Worm (Caenorhabditis elegans) whole organism, mixed stage, embryonic: ENCODE measurements around the gene M88.3.

Experiments
- M03D4.4 ChIP-seq: sonication (generic microtip); optimal IDR thresholded peaks from 2 replicates; lab custom pipeline; 2017; ENCODE audit warnings: mild to moderate bottlenecking, missing genetic modification characterization, missing compliant biosample characterization
- bed-3 ChIP-seq: fragments of 200-800 bp; sonication (Bioruptor generic); optimal IDR thresholded peaks from 3 replicates; lab custom pipeline; 2018; ENCODE audit warnings: mild to moderate bottlenecking, missing genetic modification characterization, moderate library complexity, missing compliant biosample characterization
- blmp-1 ChIP-seq: fragments of 150-350 bp; optimal IDR thresholded peaks from 2 replicates; lab custom pipeline; 2014; ENCODE audit warnings: missing biosample characterization, missing genetic modification characterization
- ceh-39 ChIP-seq: fragments of 150-350 bp; optimal IDR thresholded peaks from 2 replicates; lab custom pipeline; 2014; ENCODE audit warnings: missing biosample characterization, missing genetic modification characterization
- ceh-43 ChIP-seq: fragments of 200-800 bp; sonication (Bioruptor generic); optimal IDR thresholded peaks from 2 replicates; lab custom pipeline; 2018; ENCODE audit warnings: mild to moderate bottlenecking, missing genetic modification characterization, moderate library complexity, missing compliant biosample characterization
- ceh-83 ChIP-seq: fragments of 200-800 bp; sonication (Bioruptor generic); optimal IDR thresholded peaks from 2 replicates; lab custom pipeline; 2018; ENCODE audit warnings: mild to moderate bottlenecking, missing genetic modification characterization, missing compliant biosample characterization
- ces-1 ChIP-seq: fragments of 150-350 bp; optimal IDR thresholded peaks from 2 replicates; lab custom pipeline; 2014; ENCODE audit warnings: missing biosample characterization, missing genetic modification reagents, missing genetic modification characterization
- cnd-1 ChIP-seq: fragments of 200-800 bp; sonication (Bioruptor generic); optimal IDR thresholded peaks from 2 replicates; lab custom pipeline; 2018; ENCODE audit warnings: mild to moderate bottlenecking, missing genetic modification characterization, missing compliant biosample characterization
- drap-1 ChIP-seq: fragments of 200-800 bp; sonication (Bioruptor generic); optimal IDR thresholded peaks from 3 replicates; lab custom pipeline; 2018; ENCODE audit warnings: mild to moderate bottlenecking, missing genetic modification characterization, missing compliant biosample characterization
- elt-1 ChIP-seq: sonication (generic microtip); optimal IDR thresholded peaks from 2 replicates; lab custom pipeline; 2017; ENCODE audit warnings: missing genetic modification characterization, mild to moderate bottlenecking, missing compliant biosample characterization, antibody characterized with exemption, moderate library complexity, borderline replicate concordance; ENCODE audit not compliant: insufficient read depth
- elt-3 ChIP-seq: fragments of 150-350 bp; optimal IDR thresholded peaks from 2 replicates; lab custom pipeline; 2014; ENCODE audit warnings: missing biosample characterization, missing genetic modification characterization
- flh-1 ChIP-seq: fragments of 200-800 bp; sonication (Bioruptor generic); optimal IDR thresholded peaks from 2 replicates; lab custom pipeline; 2018; ENCODE audit warnings: mild to moderate bottlenecking, missing genetic modification characterization, moderate library complexity, missing compliant biosample characterization
- ham-2 ChIP-seq: fragments of 200-800 bp; sonication (Bioruptor generic); optimal IDR thresholded peaks from 2 replicates; lab custom pipeline; 2018; ENCODE audit warnings: mild to moderate bottlenecking, missing genetic modification characterization, missing compliant biosample characterization
- hlh-1 ChIP-seq: fragments of 150-350 bp; optimal IDR thresholded peaks from 2 replicates; lab custom pipeline; 2014; ENCODE audit warnings: missing biosample characterization, missing genetic modification reagents, missing genetic modification characterization
- lin-13 ChIP-seq: fragments of 150-350 bp; optimal IDR thresholded peaks from 2 replicates; lab custom pipeline; 2014; ENCODE audit warnings: missing biosample characterization, missing genetic modification characterization
- lin-32 ChIP-seq: fragments of 200-800 bp; sonication (Bioruptor generic); optimal IDR thresholded peaks from 2 replicates; lab custom pipeline; 2018; ENCODE audit warnings: mild to moderate bottlenecking, missing genetic modification characterization, missing compliant biosample characterization
- lsy-2 ChIP-seq: fragments of 150-350 bp; optimal IDR thresholded peaks from 2 replicates; lab custom pipeline; 2014; ENCODE audit warnings: missing biosample characterization, missing genetic modification characterization
- mab-5 ChIP-seq: fragments of 150-350 bp; optimal IDR thresholded peaks from 2 replicates; lab custom pipeline; 2014; ENCODE audit warnings: missing biosample characterization, missing genetic modification characterization
- mep-1 ChIP-seq: fragments of 150-350 bp; optimal IDR thresholded peaks from 2 replicates; lab custom pipeline; 2017; ENCODE audit warnings: missing biosample characterization, missing genetic modification reagents, missing genetic modification characterization, inconsistent platforms
- mls-2 ChIP-seq: sonication (generic microtip); optimal IDR thresholded peaks from 2 replicates; lab custom pipeline; 2016; ENCODE audit warnings: mild to moderate bottlenecking, missing genetic modification characterization, moderate library complexity, missing compliant biosample characterization
- nhr-12 ChIP-seq: fragments of 150-350 bp; optimal IDR thresholded peaks from 2 replicates; lab custom pipeline; 2014; ENCODE audit warnings: missing biosample characterization, missing genetic modification characterization
- nhr-2 ChIP-seq: fragments of 150-350 bp; optimal IDR thresholded peaks from 2 replicates; lab custom pipeline; 2014; ENCODE audit warnings: missing biosample characterization, missing genetic modification characterization
- nhr-237 ChIP-seq: fragments of 150-350 bp; optimal IDR thresholded peaks from 2 replicates; lab custom pipeline; 2014; ENCODE audit warnings: missing biosample characterization, missing genetic modification characterization
- nhr-28 ChIP-seq: fragments of 150-350 bp; optimal IDR thresholded peaks from 2 replicates; lab custom pipeline; 2014; ENCODE audit warnings: missing biosample characterization, missing genetic modification characterization
- nhr-76 ChIP-seq: sonication (generic microtip); optimal IDR thresholded peaks from 2 replicates; lab custom pipeline; 2017; ENCODE audit warnings: missing biosample characterization, missing genetic modification characterization
- pha-4 ChIP-seq: fragments of 150-350 bp; optimal IDR thresholded peaks from 2 replicates; lab custom pipeline; 2018; ENCODE audit warnings: missing biosample characterization, missing genetic modification reagents, missing genetic modification characterization
- sem-2 ChIP-seq: fragments of 200-800 bp; sonication (Bioruptor generic); optimal IDR thresholded peaks from 2 replicates; lab custom pipeline; 2018; ENCODE audit warnings: mild to moderate bottlenecking, missing genetic modification characterization, missing compliant biosample characterization
- snpc-4 ChIP-seq: fragments of 150-350 bp; optimal IDR thresholded peaks from 2 replicates; lab custom pipeline; 2014; ENCODE audit warnings: missing biosample characterization, missing genetic modification characterization
- sptf-1 ChIP-seq: sonication (generic microtip); optimal IDR thresholded peaks from 2 replicates; lab custom pipeline; 2017; ENCODE audit warnings: mild to moderate bottlenecking, missing genetic modification characterization, moderate library complexity, missing compliant biosample characterization
- tbx-8 ChIP-seq: fragments of 200-800 bp; sonication (Bioruptor generic); optimal IDR thresholded peaks from 2 replicates; lab custom pipeline; 2018; ENCODE audit warnings: mild to moderate bottlenecking, missing genetic modification characterization, moderate library complexity, missing compliant biosample characterization
- unc-120 ChIP-seq: sonication (generic microtip); optimal IDR thresholded peaks from 2 replicates; lab custom pipeline; 2017; ENCODE audit warnings: missing genetic modification characterization, missing compliant biosample characterization; ENCODE audit not compliant: poor library complexity, severe bottlenecking
- unc-39 ChIP-seq: fragments of 150-350 bp; optimal IDR thresholded peaks from 2 replicates; lab custom pipeline; 2014; ENCODE audit warnings: missing biosample characterization, missing genetic modification characterization
- unc-62 ChIP-seq: fragments of 150-350 bp; optimal IDR thresholded peaks from 2 replicates; lab custom pipeline; 2014; ENCODE audit warnings: missing biosample characterization, missing genetic modification reagents, missing genetic modification characterization
- zip-8 ChIP-seq: fragments of 150-350 bp; optimal IDR thresholded peaks from 2 replicates; lab custom pipeline; 2014; ENCODE audit warnings: missing biosample characterization, missing genetic modification characterization
- ztf-11 ChIP-seq: fragments of 150-350 bp; optimal IDR thresholded peaks from 2 replicates; lab custom pipeline; 2014; ENCODE audit warnings: missing biosample characterization, missing genetic modification characterization

Gene M88.3

ce11 chrIII:4584068-4584566, 39.3 kb upstream of the M88.3 start, which contains the start of gene F35G12.5:
F35G12.5 (plus strand) TSS chrIII:4584118.
- no peak for TF ChIP-seq lin-32
- no peak for TF ChIP-seq M03D4.4 (tag; lab: Kevin White, UChicago)
- no peak for TF ChIP-seq lin-13
- no peak for TF ChIP-seq unc-39
- no peak for TF ChIP-seq nhr-28 (tag; lab: Kevin White, UChicago)
- no peak for TF ChIP-seq ces-1 (GFP tag; lab: Kevin White, UChicago)
- no peak for TF ChIP-seq sptf-1 (tag; lab: Kevin White, UChicago)
- no peak for TF ChIP-seq lsy-2 (tag; lab: Kevin White, UChicago)
- no peak for TF ChIP-seq ceh-83
- TF ChIP-seq zip-8 (tag; lab: Kevin White, UChicago): no peak
- no peak for TF ChIP-seq unc-62 (GFP tag; lab: Kevin White, UChicago)
- no peak for TF ChIP-seq hlh-1 (tag; lab: Kevin White, UChicago)
- TF ChIP-seq tbx-8 (GFP tag; lab: Kevin White, UChicago): no peak
- TF ChIP-seq, all 35 proteins: peak for 0

ce11 chrIII:4581495-4581894, 36.6 kb upstream of the M88.3 start, which contains the start of gene F35G12.12:
F35G12.12 (plus strand) TSS chrIII:4581795.
- TF ChIP-seq sptf-1 (tag; lab: Kevin White, UChicago) (no peak), unc-62 (GFP tag; lab: Kevin White, UChicago) (no peak), ceh-39 (tag; lab: Kevin White, UChicago) (no peak), unc-120 (tag; lab: Kevin White, UChicago) (no peak), mls-2 (tag; lab: Kevin White, UChicago) (no peak)
- TF ChIP-seq, all 35 proteins: peak for 0

ce11 chrIII:4578385-4578903, 33.6 kb upstream of the M88.3 start, which contains the start of the genes sel-5 and wdr-48:
sel-5 (minus strand) TSS chrIII:4578437.
wdr-48 (plus strand) TSS chrIII:4578853.
- peak; percentile 39 for TF ChIP-seq mep-1 (tag; lab: Kevin White, UChicago)
- TF ChIP-seq drap-1 (GFP tag; lab: Kevin White, UChicago): no peak
- peak; percentile 74 for TF ChIP-seq lsy-2 (tag; lab: Kevin White, UChicago)
- peak; percentile 32 for TF ChIP-seq ces-1 (GFP tag; lab: Kevin White, UChicago)
- TF ChIP-seq lin-13: peak; percentile 33
- no peak for TF ChIP-seq lin-32
- TF ChIP-seq bed-3 (GFP tag; lab: Kevin White, UChicago): no peak
- peak; percentile 34 for TF ChIP-seq unc-120 (tag; lab: Kevin White, UChicago)
- TF ChIP-seq, all 35 proteins: peak for 5

- TF ChIP-seq zip-8 (tag; lab: Kevin White, UChicago): peak; percentile 24
- TF ChIP-seq mep-1 (tag; lab: Kevin White, UChicago): peak; percentile 93
- peak; percentile 70 for TF ChIP-seq pha-4
- peak; percentile 66 for TF ChIP-seq elt-3
- peak; percentile 56 for TF ChIP-seq ces-1 (GFP tag; lab: Kevin White, UChicago)
- peak; percentile 94 for TF ChIP-seq hlh-1 (tag; lab: Kevin White, UChicago)
- peak; percentile 91 for TF ChIP-seq ceh-83
- peak; percentile 97 for TF ChIP-seq M03D4.4 (tag; lab: Kevin White, UChicago)
- peak; percentile 31 for TF ChIP-seq ceh-39 (tag; lab: Kevin White, UChicago)
- TF ChIP-seq ceh-43 (GFP tag; lab: Kevin White, UChicago): peak; percentile 95
- TF ChIP-seq drap-1 (GFP tag; lab: Kevin White, UChicago): peak; percentile 96
- peak; percentile 95 for TF ChIP-seq cnd-1 (tag; lab: Kevin White, UChicago)
- TF ChIP-seq lin-32: peak; percentile 85
- TF ChIP-seq nhr-76 (tag; lab: Kevin White, UChicago): peak; percentile 96
- TF ChIP-seq unc-62 (GFP tag; lab: Kevin White, UChicago): peak; percentile 64
- peak; percentile 97 for TF ChIP-seq ztf-11
- TF ChIP-seq lsy-2 (tag; lab: Kevin White, UChicago): peak; percentile 79
- peak; percentile 35 for TF ChIP-seq nhr-237
- peak; percentile 93 for TF ChIP-seq tbx-8 (GFP tag; lab: Kevin White, UChicago)
- peak; percentile 98 for TF ChIP-seq unc-120 (tag; lab: Kevin White, UChicago)
- TF ChIP-seq nhr-2: no peak
- peak; percentile 98 for TF ChIP-seq sptf-1 (tag; lab: Kevin White, UChicago)
- TF ChIP-seq elt-1 (tag; lab: Kevin White, UChicago): peak; percentile 95
- TF ChIP-seq mab-5: peak; percentile 91
- TF ChIP-seq unc-39: peak; percentile 83
- peak; percentile 90 for TF ChIP-seq ham-2 (GFP tag; lab: Kevin White, UChicago)
- TF ChIP-seq snpc-4 (tag; lab: Kevin White, UChicago): no peak
- peak; percentile 87 for TF ChIP-seq bed-3 (GFP tag; lab: Kevin White, UChicago)
- TF ChIP-seq nhr-28 (tag; lab: Kevin White, UChicago): peak; percentile 61
- peak; percentile 82 for TF ChIP-seq nhr-12 (tag; lab: Kevin White, UChicago)
- peak; percentile 90 for TF ChIP-seq sem-2 (GFP tag; lab: Kevin White, UChicago)
- TF ChIP-seq lin-13: peak; percentile 70
- TF ChIP-seq blmp-1: peak; percentile 92
- peak; percentile 99 for TF ChIP-seq mls-2 (tag; lab: Kevin White, UChicago)
- peak; percentile 90 for TF ChIP-seq flh-1 (GFP tag; lab: Kevin White, UChicago)
These were observed 23.6 kb upstream of the M88.3 start, which contains the start of gene idhg-1 for ce11 chrIII:4568455-4568854. idhg-1 (plus strand) TSS chrIII:4568797.
